Worm (Caenorhabditis elegans): ENCODE results near the gene dnj-25.

dnj-25 gene

ce11 chrV:20693968-20694367 lies 50.2 kb downstream of the dnj-25 start:
- TF ChIP-seq ztf-4 (tag; optimal IDR thresholded peaks at IDR 0.05) (peak; percentile 38), ztf-11 (tag; optimal IDR thresholded peaks at IDR 0.05) (no peak), lin-15B (tag; optimal IDR thresholded peaks at IDR 0.05) (peak; percentile 25), hmg-11 (tag; optimal IDR thresholded peaks at IDR 0.05) (peak; percentile 72), tbx-2 (tag; optimal IDR thresholded peaks at IDR 0.05) (peak; percentile 40), mml-1 (tag; optimal IDR thresholded peaks at IDR 0.05) (no peak), lsy-12 (tag; optimal IDR thresholded peaks at IDR 0.05) (peak; percentile 37), skn-1 (tag; optimal IDR thresholded peaks at IDR 0.05) (no peak), fkh-10 (GFP tag; optimal IDR thresholded peaks at IDR 0.05) (no peak), nhr-23 (tag; optimal IDR thresholded peaks at IDR 0.05) (peak; percentile 36), unc-62 (GFP tag; optimal IDR thresholded peaks at IDR 0.05) (no peak), nfya-1 (tag; optimal IDR thresholded peaks at IDR 0.05; ENCODE audit: insufficient read depth) (peak; percentile 37), jun-1 (tag; optimal IDR thresholded peaks at IDR 0.05) (peak; percentile 19), snpc-4 (tag; optimal IDR thresholded peaks at IDR 0.05) (no peak), elt-2 (tag; optimal IDR thresholded peaks at IDR 0.05) (peak; percentile 13)

DNA sequence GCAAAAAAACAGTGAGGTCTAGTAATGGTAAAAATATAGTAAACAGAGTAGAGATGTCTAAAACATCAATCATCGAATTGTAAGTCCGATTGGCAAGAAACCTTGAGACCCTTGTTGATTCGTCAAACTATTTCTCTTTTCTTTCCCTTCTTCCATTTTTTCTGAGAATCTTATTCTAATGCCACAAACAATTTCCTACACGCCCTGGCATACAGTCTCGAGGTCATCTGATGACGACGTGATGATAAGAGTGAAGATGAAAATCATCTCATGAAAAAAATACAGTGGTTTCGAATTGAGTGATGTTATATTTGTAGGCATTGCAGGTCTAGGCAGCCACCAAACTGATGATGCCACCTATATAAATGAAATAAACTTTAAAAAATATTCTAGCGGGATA lies 51.2 kb downstream of the dnj-25 start:
- no peak for TF ChIP-seq unc-62 (GFP tag; optimal IDR thresholded peaks at IDR 0.05)
- TF ChIP-seq ztf-11 (tag; optimal IDR thresholded peaks at IDR 0.05) = no peak
- no peak for TF ChIP-seq egl-5 (tag; optimal IDR thresholded peaks at IDR 0.05)
- TF ChIP-seq nhr-25 (tag; optimal IDR thresholded peaks at IDR 0.05) = peak; percentile 71
- TF ChIP-seq daf-12 (tag; optimal IDR thresholded peaks at IDR 0.05) = no peak
- TF ChIP-seq lin-39 (tag; optimal IDR thresholded peaks at IDR 0.05) = no peak
- TF ChIP-seq elt-1 (tag; optimal IDR thresholded peaks at IDR 0.05) = peak; percentile 56
- no peak for TF ChIP-seq ztf-4 (tag; optimal IDR thresholded peaks at IDR 0.05)
- TF ChIP-seq nhr-11 (tag; optimal IDR thresholded peaks at IDR 0.05) = peak; percentile 12
- TF ChIP-seq zag-1 (tag; optimal IDR thresholded peaks at IDR 0.05) = no peak
- TF ChIP-seq lsy-12 (tag; optimal IDR thresholded peaks at IDR 0.05) = no peak
- TF ChIP-seq nhr-76 (tag; optimal IDR thresholded peaks at IDR 0.05) = no peak
- TF ChIP-seq elt-3 (tag; optimal IDR thresholded peaks at IDR 0.05) = peak in 1 of 3 experiments; percentile 23

- TF ChIP-seq nhr-28 (tag; optimal IDR thresholded peaks at IDR 0.05) (no peak), R02D3.7 (tag; optimal IDR thresholded peaks at IDR 0.05) (no peak), nhr-67 (tag; optimal IDR thresholded peaks at IDR 0.05) (no peak), nhr-11 (tag; optimal IDR thresholded peaks at IDR 0.05) (no peak), hmg-11 (tag; optimal IDR thresholded peaks at IDR 0.05) (no peak), eor-1 (tag; optimal IDR thresholded peaks at IDR 0.05) (no peak), tbx-2 (tag; optimal IDR thresholded peaks at IDR 0.05) (no peak), lin-15B (tag; optimal IDR thresholded peaks at IDR 0.05) (no peak), ceh-28 (tag; optimal IDR thresholded peaks at IDR 0.05) (no peak), ZK546.5 (tag; optimal IDR thresholded peaks at IDR 0.05) (no peak), zag-1 (tag; optimal IDR thresholded peaks at IDR 0.05) (no peak), daf-12 (tag; optimal IDR thresholded peaks at IDR 0.05) (no peak)
Observed at ce11 chrV:20691585-20691984, 52.6 kb downstream of the dnj-25 start, which contains the start of gene F53F8.4. Gene F53F8.4, minus strand, starts transcription at chrV:20691685.

DNA sequence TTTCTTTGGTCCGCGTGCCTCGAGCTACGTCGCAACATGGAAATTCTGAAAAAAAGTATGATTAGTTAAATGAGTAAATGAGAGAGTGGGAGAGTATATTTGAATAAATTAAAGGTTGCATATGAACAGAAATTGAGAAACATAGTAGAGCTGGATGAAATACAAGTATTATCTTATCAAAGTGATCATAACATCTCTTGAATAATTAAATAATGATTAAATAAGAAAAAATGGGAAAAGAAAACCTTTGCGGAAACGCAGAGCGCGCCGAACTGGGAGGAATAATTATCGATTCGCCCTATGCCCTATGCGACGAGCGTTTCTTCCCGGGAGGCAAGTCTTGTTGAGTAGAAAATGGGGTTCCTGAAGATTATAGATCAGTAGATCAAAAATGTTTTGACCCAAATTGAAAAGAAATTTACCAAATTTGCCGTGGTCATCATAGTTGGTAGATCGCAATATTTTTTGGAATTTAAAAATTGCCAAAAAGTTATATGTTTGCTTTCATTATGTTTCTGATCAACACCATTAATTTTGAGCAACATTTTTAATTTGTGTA lies 54.6 kb downstream of the dnj-25 start, which contains the start of gene F53F8.3:
F53F8.3 (minus strand) TSS at position 51 of the 559 bp plus-strand sequence.
- TF ChIP-seq ZK546.5 (tag; optimal IDR thresholded peaks at IDR 0.05) = no peak
- no peak for TF ChIP-seq nhr-12 (tag; optimal IDR thresholded peaks at IDR 0.05)
- no peak for TF ChIP-seq nhr-11 (tag; optimal IDR thresholded peaks at IDR 0.05)
- no peak for TF ChIP-seq lin-15B (tag; optimal IDR thresholded peaks at IDR 0.05)
- TF ChIP-seq ceh-82 (tag; optimal IDR thresholded peaks at IDR 0.05) = no peak

- TF ChIP-seq tbx-2 (tag; optimal IDR thresholded peaks at IDR 0.05) = no peak
- no peak for TF ChIP-seq aly-2 (tag; optimal IDR thresholded peaks at IDR 0.05)
- no peak for TF ChIP-seq ama-1 (optimal IDR thresholded peaks at IDR 0.05)
- no peak for TF ChIP-seq fkh-10 (GFP tag; optimal IDR thresholded peaks at IDR 0.05)
- TF ChIP-seq unc-62 (GFP tag; optimal IDR thresholded peaks at IDR 0.05) = no peak
- no peak for TF ChIP-seq pha-4 (tag; optimal IDR thresholded peaks at IDR 0.05)
- TF ChIP-seq R02D3.7 (tag; optimal IDR thresholded peaks at IDR 0.05) = no peak
- no peak for TF ChIP-seq nhr-28 (tag; optimal IDR thresholded peaks at IDR 0.05)
- TF ChIP-seq ztf-4 (tag; optimal IDR thresholded peaks at IDR 0.05) = no peak
- no peak for TF ChIP-seq nfya-1 (tag; optimal IDR thresholded peaks at IDR 0.05; ENCODE audit: insufficient read depth)
- TF ChIP-seq lin-39 (tag; optimal IDR thresholded peaks at IDR 0.05) = no peak
- no peak for TF ChIP-seq jun-1 (tag; optimal IDR thresholded peaks at IDR 0.05)
- no peak for TF ChIP-seq nhr-23 (tag; optimal IDR thresholded peaks at IDR 0.05)
- TF ChIP-seq egl-27 (tag; optimal IDR thresholded peaks at IDR 0.05) = no peak
- no peak for TF ChIP-seq mdl-1 (tag; optimal IDR thresholded peaks at IDR 0.05)
- TF ChIP-seq ztf-11 (tag; optimal IDR thresholded peaks at IDR 0.05) = no peak
- TF ChIP-seq lsy-12 (tag; optimal IDR thresholded peaks at IDR 0.05) = no peak
- TF ChIP-seq ceh-16 (tag; optimal IDR thresholded peaks at IDR 0.05) = no peak
- TF ChIP-seq lin-15B (tag; optimal IDR thresholded peaks at IDR 0.05) = no peak
- no peak for TF ChIP-seq nhr-77 (tag; optimal IDR thresholded peaks at IDR 0.05)
Observed at ce11 chrV:20685383-20685782, 58.8 kb downstream of the dnj-25 start, which contains the start of gene klf-2. Gene klf-2, plus strand, starts transcription at chrV:20685683.

Data from whole organism, L3 larva.